Worm (Caenorhabditis elegans): Measurements from ENCODE around the gene chil-26.

ce11 chrII:9521570-9521969, 46.7 kb downstream of the chil-26 start, which contains the start of gene sra-1:
- TF ChIP-seq lin-26 (GFP tag; IDR thresholded peaks at IDR 0.05), result no peak
- no peak for TF ChIP-seq ama-1 (optimal IDR thresholded peaks at IDR 0.05)
- TF ChIP-seq ama-1 (GFP tag; optimal IDR thresholded peaks at IDR 0.05), result no peak
- no peak for TF ChIP-seq xnd-1 (tag; optimal IDR thresholded peaks at IDR 0.05)
- no peak for TF ChIP-seq zim-3 (tag; optimal IDR thresholded peaks at IDR 0.05)
